Worm (Caenorhabditis elegans) whole organism, L2 larva: ENCODE measurements around the gene sox-2.
A peak's percentile ranks its signal among the peaks of the same experiment; 100 is the strongest.

Source experiments
- C34F6.9 ChIP-seq: fragments of 150-350 bp; optimal IDR thresholded peaks from 2 replicates; lab custom pipeline; 2014; ENCODE audit warnings: missing biosample characterization, missing genetic modification characterization
- F13H6.1 ChIP-seq: sonication (generic microtip); optimal IDR thresholded peaks from 2 replicates; lab custom pipeline; 2016; ENCODE audit warnings: missing genetic modification characterization, missing compliant biosample characterization
- R02D3.7 ChIP-seq: fragments of 150-350 bp; optimal IDR thresholded peaks from 2 replicates; lab custom pipeline; 2014; ENCODE audit warnings: missing biosample characterization, missing genetic modification characterization
- Y55F3AM.14 ChIP-seq: fragments of 200-800 bp; sonication (Bioruptor generic); optimal IDR thresholded peaks from 2 replicates; lab custom pipeline; 2018; ENCODE audit warnings: mild to moderate bottlenecking, missing genetic modification characterization, missing compliant biosample characterization
- ZK546.5 ChIP-seq: sonication (generic microtip); optimal IDR thresholded peaks from 2 replicates; lab custom pipeline; 2017; ENCODE audit warnings: missing biosample characterization, missing genetic modification characterization
- alr-1 ChIP-seq: fragments of 150-350 bp; optimal IDR thresholded peaks from 2 replicates; lab custom pipeline; 2014; ENCODE audit warnings: missing biosample characterization, missing genetic modification characterization
- aly-2 ChIP-seq: fragments of 150-350 bp; optimal IDR thresholded peaks from 2 replicates; lab custom pipeline; 2014; ENCODE audit warnings: missing biosample characterization, missing genetic modification characterization
- ama-1 ChIP-seq: fragments of 150-350 bp; optimal IDR thresholded peaks from 2 replicates; lab custom pipeline; 2018; ENCODE audit warnings: inconsistent platforms
- blmp-1 ChIP-seq: sonication (generic microtip); optimal IDR thresholded peaks from 2 replicates; lab custom pipeline; 2017; ENCODE audit warnings: missing genetic modification characterization, mild to moderate bottlenecking, missing compliant biosample characterization, antibody characterized with exemption, moderate library complexity; ENCODE audit not compliant: insufficient read depth
- ceh-16 ChIP-seq: fragments of 150-350 bp; optimal IDR thresholded peaks from 2 replicates; lab custom pipeline; 2014; ENCODE audit warnings: missing biosample characterization, missing genetic modification characterization
- ceh-82 ChIP-seq: fragments of 150-350 bp; optimal IDR thresholded peaks from 2 replicates; lab custom pipeline; 2014; ENCODE audit warnings: missing biosample characterization, missing genetic modification characterization
- crh-2 ChIP-seq: sonication (generic microtip); optimal IDR thresholded peaks from 2 replicates; lab custom pipeline; 2017; ENCODE audit warnings: missing biosample characterization, missing genetic modification characterization
- dmd-4 ChIP-seq: sonication (generic microtip); optimal IDR thresholded peaks from 2 replicates; lab custom pipeline; 2017; ENCODE audit warnings: missing biosample characterization, missing genetic modification characterization
- egl-27 ChIP-seq: sonication (generic microtip); optimal IDR thresholded peaks from 3 replicates; lab custom pipeline; 2017; ENCODE audit warnings: missing biosample characterization, missing genetic modification reagents, missing genetic modification characterization
- elt-1 ChIP-seq: fragments of 150-350 bp; optimal IDR thresholded peaks from 2 replicates; lab custom pipeline; 2014; ENCODE audit warnings: missing biosample characterization, missing genetic modification characterization
- elt-3 ChIP-seq: sonication (generic microtip); optimal IDR thresholded peaks from 2 replicates; lab custom pipeline; 2017; ENCODE audit warnings: missing biosample characterization, missing genetic modification characterization
- fos-1 ChIP-seq: fragments of 150-350 bp; optimal IDR thresholded peaks from 2 replicates; lab custom pipeline; 2014; ENCODE audit warnings: missing biosample characterization, missing genetic modification characterization
- gmeb-1 ChIP-seq: fragments of 150-350 bp; optimal IDR thresholded peaks from 2 replicates; lab custom pipeline; 2014; ENCODE audit warnings: missing biosample characterization, missing genetic modification characterization
- lin-11 ChIP-seq: fragments of 150-350 bp; sonication (generic microtip); optimal IDR thresholded peaks from 2 replicates; lab custom pipeline; 2014; ENCODE audit warnings: missing biosample characterization, missing genetic modification characterization, inconsistent platforms, mixed read lengths
- lin-13 ChIP-seq: fragments of 150-350 bp; optimal IDR thresholded peaks from 2 replicates; lab custom pipeline; 2014; ENCODE audit warnings: missing biosample characterization, missing genetic modification reagents, missing genetic modification characterization
- lin-39 ChIP-seq: fragments of 150-350 bp; optimal IDR thresholded peaks from 2 replicates; lab custom pipeline; 2014; ENCODE audit warnings: missing biosample characterization, missing genetic modification reagents, missing genetic modification characterization
- lsy-2 ChIP-seq, 2 experiments: fragments of 150-350 bp in 1 of 2; sonication (generic microtip) in 1 of 2; optimal IDR thresholded peaks; 2 replicates each; lab custom pipeline; 2014 to 2017; ENCODE audit warnings: missing biosample characterization in 2 of 2, missing genetic modification characterization in 2 of 2
- mab-5 ChIP-seq: fragments of 150-350 bp; optimal IDR thresholded peaks from 2 replicates; lab custom pipeline; 2014; ENCODE audit warnings: missing biosample characterization, missing genetic modification characterization
- mbf-1 ChIP-seq: sonication (generic microtip); optimal IDR thresholded peaks from 2 replicates; lab custom pipeline; 2017; ENCODE audit warnings: missing biosample characterization, missing genetic modification characterization
- mdl-1 ChIP-seq, 2 experiments: fragments of 150-350 bp in 1 of 2; sonication (generic microtip) in 1 of 2; optimal IDR thresholded peaks; 2 replicates each; lab custom pipeline; 2017; ENCODE audit warnings: missing biosample characterization in 2 of 2, missing genetic modification characterization in 2 of 2
- nhr-10 ChIP-seq: sonication (generic microtip); optimal IDR thresholded peaks from 2 replicates; lab custom pipeline; 2017; ENCODE audit warnings: missing biosample characterization, missing genetic modification characterization
- nhr-11 ChIP-seq: fragments of 150-350 bp; optimal IDR thresholded peaks from 2 replicates; lab custom pipeline; 2014; ENCODE audit warnings: missing biosample characterization, missing genetic modification characterization
- nhr-12 ChIP-seq: fragments of 150-350 bp; optimal IDR thresholded peaks from 2 replicates; lab custom pipeline; 2014; ENCODE audit warnings: missing biosample characterization, missing genetic modification characterization
- nhr-129 ChIP-seq: fragments of 150-350 bp; optimal IDR thresholded peaks from 2 replicates; lab custom pipeline; 2014; ENCODE audit warnings: missing biosample characterization, missing genetic modification characterization
- nhr-21 ChIP-seq: fragments of 150-350 bp; optimal IDR thresholded peaks from 2 replicates; lab custom pipeline; 2014; ENCODE audit warnings: missing biosample characterization, missing genetic modification characterization
- nhr-23 ChIP-seq: fragments of 150-350 bp; optimal IDR thresholded peaks from 2 replicates; lab custom pipeline; 2014; ENCODE audit warnings: missing biosample characterization, missing genetic modification reagents, missing genetic modification characterization
- nhr-237 ChIP-seq: fragments of 150-350 bp; optimal IDR thresholded peaks from 2 replicates; lab custom pipeline; 2014; ENCODE audit warnings: missing biosample characterization, missing genetic modification characterization
- nhr-25 ChIP-seq: fragments of 150-350 bp; sonication (generic microtip); optimal IDR thresholded peaks from 3 replicates; lab custom pipeline; 2014; ENCODE audit warnings: missing biosample characterization, missing genetic modification characterization
- nhr-6 ChIP-seq: fragments of 150-350 bp; optimal IDR thresholded peaks from 2 replicates; lab custom pipeline; 2014; ENCODE audit warnings: missing biosample characterization, missing genetic modification characterization
- nhr-77 ChIP-seq: fragments of 150-350 bp; optimal IDR thresholded peaks from 2 replicates; lab custom pipeline; 2014; ENCODE audit warnings: missing biosample characterization, missing genetic modification characterization
- peb-1 ChIP-seq: fragments of 150-350 bp; optimal IDR thresholded peaks from 2 replicates; lab custom pipeline; 2014; ENCODE audit warnings: missing biosample characterization, missing genetic modification characterization
- sem-4 ChIP-seq: fragments of 150-350 bp; optimal IDR thresholded peaks from 2 replicates; lab custom pipeline; 2014; ENCODE audit warnings: missing biosample characterization, missing genetic modification reagents, missing genetic modification characterization
- skn-1 ChIP-seq: sonication (generic microtip); optimal IDR thresholded peaks from 2 replicates; lab custom pipeline; 2017; ENCODE audit warnings: missing biosample characterization, missing genetic modification characterization
- sma-3 ChIP-seq: sonication (generic microtip); optimal IDR thresholded peaks from 2 replicates; lab custom pipeline; 2016; ENCODE audit warnings: missing genetic modification reagents, missing genetic modification characterization, missing compliant biosample characterization
- sma-9 ChIP-seq, 2 experiments: fragments of 150-350 bp in 1 of 2; sonication (generic microtip) in 1 of 2; optimal IDR thresholded peaks; 2 replicates each; lab custom pipeline; 2014 to 2016; ENCODE audit warnings: missing genetic modification characterization in 2 of 2, mild to moderate bottlenecking in 1 of 2, missing biosample characterization in 1 of 2, missing compliant biosample characterization in 1 of 2, missing genetic modification reagents in 1 of 2, moderate library complexity in 1 of 2
- snpc-4 ChIP-seq: fragments of 150-350 bp; optimal IDR thresholded peaks from 2 replicates; lab custom pipeline; 2014; ENCODE audit warnings: missing biosample characterization, missing genetic modification characterization
- unc-39 ChIP-seq: fragments of 150-350 bp; optimal IDR thresholded peaks from 2 replicates; lab custom pipeline; 2014; ENCODE audit warnings: missing biosample characterization, missing genetic modification characterization
- unc-55 ChIP-seq: fragments of 150-350 bp; sonication (generic microtip); optimal IDR thresholded peaks from 3 replicates; lab custom pipeline; 2014; ENCODE audit warnings: missing biosample characterization, missing genetic modification reagents, missing genetic modification characterization
- unc-62 ChIP-seq: fragments of 150-350 bp; optimal IDR thresholded peaks from 2 replicates; lab custom pipeline; 2014; ENCODE audit warnings: missing biosample characterization, missing genetic modification reagents, missing genetic modification characterization
- zag-1 ChIP-seq: fragments of 150-350 bp; optimal IDR thresholded peaks from 2 replicates; lab custom pipeline; 2014; ENCODE audit warnings: missing biosample characterization, missing genetic modification characterization
- ztf-1 ChIP-seq: fragments of 200-800 bp; sonication (Bioruptor generic); conservative IDR thresholded peaks from 2 replicates; pipeline ENCODE4 v1.3.6; 2022; ENCODE audit warnings: missing genetic modification characterization, missing compliant biosample characterization
- ztf-11 ChIP-seq: sonication (generic microtip); optimal IDR thresholded peaks from 2 replicates; lab custom pipeline; 2017; ENCODE audit warnings: missing biosample characterization, missing genetic modification characterization
- ztf-4 ChIP-seq: fragments of 150-350 bp; optimal IDR thresholded peaks from 2 replicates; lab custom pipeline; 2014; ENCODE audit warnings: missing biosample characterization, missing genetic modification characterization

The sox-2 gene

DNA sequence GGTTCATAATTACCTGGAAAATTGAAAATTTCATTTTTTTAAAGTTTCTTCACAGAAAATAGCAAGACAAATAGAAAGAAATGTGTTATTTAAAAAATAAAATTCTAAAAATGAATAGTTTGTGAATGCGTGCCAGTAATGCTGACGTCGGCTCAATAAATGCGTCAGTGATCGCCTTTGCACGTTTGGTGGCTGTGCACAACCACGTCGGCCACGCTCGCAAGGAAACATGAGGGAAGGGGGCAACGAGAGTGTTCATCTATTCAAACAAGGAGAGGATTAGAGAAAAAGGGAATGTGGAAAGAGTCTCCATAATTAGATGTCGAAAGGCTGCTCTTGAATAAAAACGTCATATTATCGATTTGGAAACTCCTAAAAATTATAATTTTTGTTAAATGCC is 37.4 kb upstream of the sox-2 start, which contains the start of gene uggt-1:
Gene uggt-1, minus strand, starts transcription at position 13 of the 400 bp plus-strand sequence.
- TF ChIP-seq nhr-237 (no peak), fos-1 (tag; lab: Kevin White, UChicago) (peak; percentile 94), nhr-77 (tag; lab: Kevin White, UChicago) (peak; percentile 46), unc-62 (GFP tag; lab: Kevin White, UChicago) (peak; percentile 52), blmp-1 (tag; lab: Kevin White, UChicago) (no peak), ZK546.5 (tag; lab: Kevin White, UChicago) (no peak), snpc-4 (peak; percentile 55), sma-3 (GFP tag; lab: Kevin White, UChicago) (peak; percentile 88), gmeb-1 (tag; lab: Kevin White, UChicago) (no peak), ztf-4 (tag; lab: Kevin White, UChicago) (peak; percentile 88), alr-1 (tag; lab: Kevin White, UChicago) (peak; percentile 44), unc-39 (tag; lab: Kevin White, UChicago) (no peak), unc-55 (GFP tag; lab: Kevin White, UChicago) (peak; percentile 90), nhr-21 (peak; percentile 81), nhr-12 (tag; lab: Kevin White, UChicago) (no peak), C34F6.9 (peak; percentile 90), sem-4 (tag; lab: Kevin White, UChicago) (peak; percentile 93), F13H6.1 (peak; percentile 94), lin-39 (tag; lab: Kevin White, UChicago) (no peak), zag-1 (peak; percentile 93), elt-3 (tag; lab: Kevin White, UChicago) (no peak), Y55F3AM.14 (GFP tag; lab: Kevin White, UChicago) (peak; percentile 82), sma-9 (GFP tag; optimal IDR thresholded peaks at IDR 0.05; lab: Kevin White, UChicago) (peak; percentile 93), sma-9 (tag; optimal IDR thresholded peaks at IDR 0.05; lab: Kevin White, UChicago) (no peak), nhr-25 (tag; lab: Kevin White, UChicago) (peak; percentile 82), crh-2 (tag; lab: Kevin White, UChicago) (peak; percentile 99), lin-13 (peak; percentile 91), nhr-10 (tag; lab: Kevin White, UChicago) (no peak), peb-1 (tag; lab: Kevin White, UChicago) (no peak), ztf-1 (GFP tag; lab: Robert Waterston, UW) (no peak), ama-1 (lab: Kevin White, UChicago) (no peak), ceh-16 (tag; lab: Kevin White, UChicago) (peak; percentile 27), mdl-1 (tag; optimal IDR thresholded peaks at IDR 0.05; lab: Kevin White, UChicago) (peak; percentile 57 to 83), ztf-11 (no peak), dmd-4 (tag; lab: Kevin White, UChicago) (no peak), egl-27 (tag; lab: Kevin White, UChicago) (peak; percentile 86), mbf-1 (no peak), ceh-82 (peak; percentile 57), mab-5 (peak; percentile 79), lsy-2 (tag; optimal IDR thresholded peaks at IDR 0.05; lab: Kevin White, UChicago) (peak; percentile 80 to 94), aly-2 (no peak), skn-1 (tag; lab: Kevin White, UChicago) (peak; percentile 69), nhr-23 (tag; lab: Kevin White, UChicago) (no peak), nhr-11 (no peak), elt-1 (tag; lab: Kevin White, UChicago) (no peak), lin-11 (tag; lab: Kevin White, UChicago) (peak; percentile 97), R02D3.7 (tag; lab: Kevin White, UChicago) (no peak), nhr-6 (peak; percentile 82), nhr-129 (tag; lab: Kevin White, UChicago) (peak; percentile 88)
